Fruit fly (Drosophila melanogaster): ENCODE results near the gene bchs.
A peak's percentile ranks its signal among the peaks of the same experiment; 100 is the strongest.

The bchs gene

DNA sequence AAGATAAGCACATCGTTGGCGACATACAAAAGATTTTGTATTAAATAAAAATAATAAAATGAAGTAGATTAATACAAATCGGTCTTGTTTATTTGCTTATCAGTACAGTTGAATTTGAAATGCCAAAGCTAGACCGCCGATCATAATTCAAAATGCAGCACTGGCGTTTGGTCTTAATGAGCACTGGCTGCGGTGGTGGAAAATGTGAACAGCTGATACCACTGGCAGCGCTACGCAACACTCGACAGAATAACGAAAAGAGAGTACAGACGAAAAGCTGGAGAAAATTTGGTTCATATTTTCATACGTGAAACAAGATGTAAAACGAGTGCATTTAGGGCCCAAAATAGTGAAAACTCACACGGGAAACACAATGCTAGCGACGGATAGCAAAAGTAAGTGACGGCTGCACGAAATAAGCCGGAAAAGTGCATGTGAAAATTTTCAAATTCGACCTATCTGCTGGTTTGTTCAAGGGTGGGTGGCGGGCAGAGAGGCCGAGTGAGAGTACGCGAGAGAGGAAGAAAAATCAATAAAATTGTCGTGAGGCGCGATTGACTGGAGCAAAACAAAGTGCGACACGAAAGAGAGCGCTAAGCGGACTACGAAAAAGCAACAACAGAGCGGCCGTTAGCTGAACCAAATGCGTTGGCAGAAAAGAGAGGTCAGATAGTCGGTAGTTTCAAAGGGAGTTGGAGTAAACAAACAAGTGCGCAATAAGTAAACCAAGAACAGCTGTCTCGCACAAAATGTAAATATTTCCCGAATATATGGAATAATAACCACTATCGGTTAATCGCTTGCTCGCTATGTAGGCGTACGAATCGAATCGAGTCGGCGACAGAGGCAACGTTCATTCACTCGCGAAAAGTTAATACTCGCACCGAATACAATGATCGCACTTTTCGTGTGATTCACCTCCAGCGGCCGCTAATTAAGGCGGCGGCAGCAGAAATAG lies at the start of gene bchs (continued):
- peak; percentile 97 for TF ChIP-seq ci (GFP tag; IDR thresholded peaks at IDR 0.05)
- no peak; the same call in 1 of the 2 replicates for TF ChIP-seq amos (GFP tag; IDR thresholded peaks at IDR 0.05; ENCODE audit: partially characterized antibody)
- TF ChIP-seq gem (tag; optimal IDR thresholded peaks at IDR 0.05), result no peak
- no peak for TF ChIP-seq D19A (tag; optimal IDR thresholded peaks at IDR 0.05)
- TF ChIP-seq crol (GFP tag; IDR thresholded peaks at IDR 0.05), result peak; percentile 87
- peak; percentile 84 for TF ChIP-seq pb (GFP tag; optimal IDR thresholded peaks at IDR 0.05)
- no peak for TF ChIP-seq cad (GFP tag; optimal IDR thresholded peaks at IDR 0.05)
- peak; percentile 61 for TF ChIP-seq CG13775 (GFP tag; optimal IDR thresholded peaks at IDR 0.05)
- peak; percentile 90 for TF ChIP-seq CG4707 (GFP tag; optimal IDR thresholded peaks at IDR 0.05)
- TF ChIP-seq Bteb2 (GFP tag; optimal IDR thresholded peaks at IDR 0.05), result peak; percentile 79
- TF ChIP-seq Nf-YC (tag; optimal IDR thresholded peaks at IDR 0.05), result no peak
- TF ChIP-seq Jarid2 (GFP tag; optimal IDR thresholded peaks at IDR 0.05), result peak; percentile 79
- no peak for TF ChIP-seq CG18011 (GFP tag; optimal IDR thresholded peaks at IDR 0.05)
- TF ChIP-seq br (optimal IDR thresholded peaks at IDR 0.05), result no peak
- peak; percentile 50 for TF ChIP-seq Dip3 (GFP tag; optimal IDR thresholded peaks at IDR 0.05)
- peak; percentile 82 for TF ChIP-seq NfI (GFP tag; optimal IDR thresholded peaks at IDR 0.05)
- TF ChIP-seq BtbVII (GFP tag; optimal IDR thresholded peaks at IDR 0.05), result peak; percentile 96
- no peak for TF ChIP-seq gsb-n (tag; optimal IDR thresholded peaks at IDR 0.05)
- TF ChIP-seq CG30020 (tag; optimal IDR thresholded peaks at IDR 0.05), result no peak
- no peak for TF ChIP-seq CG9215 (GFP tag; IDR thresholded peaks at IDR 0.05)
- peak; percentile 93 for TF ChIP-seq CG1233 (GFP tag; optimal IDR thresholded peaks at IDR 0.05)
- TF ChIP-seq CG2129 (GFP tag; IDR thresholded peaks at IDR 0.05; ENCODE audit: partially characterized antibody), result no peak
- peak; percentile 98 for TF ChIP-seq Dp (GFP tag; optimal IDR thresholded peaks at IDR 0.05)
- TF ChIP-seq row (GFP tag; IDR thresholded peaks at IDR 0.05), result peak; percentile 30; the same call in 1 of the 3 replicates
- 0 out of 2 replicates have a peak, but pooled peaks have one; percentile 23 for TF ChIP-seq Ptx1 (GFP tag; IDR thresholded peaks at IDR 0.05)
- TF ChIP-seq lbe (GFP tag; optimal IDR thresholded peaks at IDR 0.05), result no peak
- peak; percentile 76; the same call in 2 of the 3 replicates for TF ChIP-seq Dbx (GFP tag; IDR thresholded peaks at IDR 0.05)
- TF ChIP-seq trh (GFP tag; optimal IDR thresholded peaks at IDR 0.05), result peak; percentile 83
- no peak for TF ChIP-seq corto (GFP tag; optimal IDR thresholded peaks at IDR 0.05)
- peak; percentile 79; the same call in 1 of the 2 replicates for TF ChIP-seq ara (GFP tag; IDR thresholded peaks at IDR 0.05)
- 0 out of 3 replicates have a peak, but pooled peaks have one; percentile 44 for TF ChIP-seq CG7357 (GFP tag; IDR thresholded peaks at IDR 0.05)
- no peak for TF ChIP-seq Dfd (GFP tag; optimal IDR thresholded peaks at IDR 0.05)
- TF ChIP-seq Hr3 (GFP tag; optimal IDR thresholded peaks at IDR 0.05), result peak; percentile 12
- no peak for TF ChIP-seq CG3995 (GFP tag; optimal IDR thresholded peaks at IDR 0.05)
- peak; percentile 96 for TF ChIP-seq mirr (GFP tag; optimal IDR thresholded peaks at IDR 0.05)
- TF ChIP-seq slbo (GFP tag; IDR thresholded peaks at IDR 0.05), result peak; percentile 51; the same call in 1 of the 2 replicates
- TF ChIP-seq bcd (GFP tag; optimal IDR thresholded peaks at IDR 0.05), result peak; percentile 83
- TF ChIP-seq sna (GFP tag; IDR thresholded peaks at IDR 0.05; ENCODE audit: partially characterized antibody), result peak; percentile 68
- no peak for TF ChIP-seq nau (GFP tag; optimal IDR thresholded peaks at IDR 0.05)
- TF ChIP-seq Sry-β (GFP tag; optimal IDR thresholded peaks at IDR 0.05), result peak; percentile 40
- TF ChIP-seq CG3281 (GFP tag; optimal IDR thresholded peaks at IDR 0.05), result peak; percentile 92
- TF ChIP-seq CG10147 (GFP tag; optimal IDR thresholded peaks at IDR 0.05), result peak; percentile 77
- peak; percentile 24 for TF ChIP-seq CG7271 (tag; optimal IDR thresholded peaks at IDR 0.05)
- peak; percentile 65 for TF ChIP-seq CoRest (tag; optimal IDR thresholded peaks at IDR 0.05)
- TF ChIP-seq en (GFP tag; optimal IDR thresholded peaks at IDR 0.05), result peak; percentile 87
- peak; percentile 61 for TF ChIP-seq dm (GFP tag; optimal IDR thresholded peaks at IDR 0.05)
- peak; percentile 85 for TF ChIP-seq eyg (GFP tag; optimal IDR thresholded peaks at IDR 0.05)
- peak; percentile 64 for TF ChIP-seq mam (GFP tag; optimal IDR thresholded peaks at IDR 0.05)
